Fruit fly (Drosophila melanogaster) whole organism, embryonic: Measurements from ENCODE around the gene htk.
A peak's percentile ranks its signal among the peaks of the same experiment; 100 is the strongest.

Experiments used
- Aef1 ChIP-seq: fragments of 200-800 bp; sonication (Bioruptor generic); IDR thresholded peaks from 3 replicates; pipeline ENCODE4 v1.3.6; 2022; ENCODE audit warnings: missing biosample characterization, missing genetic modification characterization
- Asciz ChIP-seq: fragments of 200-800 bp; sonication (Bioruptor generic); optimal IDR thresholded peaks from 2 replicates; lab custom pipeline; 2017; ENCODE audit warnings: missing biosample characterization, mild to moderate bottlenecking, missing genetic modification characterization, missing genetic modification reagents
- CG10209 ChIP-seq: fragments of 200-800 bp; sonication (Bioruptor generic); optimal IDR thresholded peaks from 3 replicates; lab custom pipeline; 2017; ENCODE audit warnings: missing biosample characterization, mild to moderate bottlenecking, missing genetic modification characterization, missing genetic modification reagents
- CG10431 ChIP-seq: fragments of 200-800 bp; sonication (Bioruptor generic); optimal IDR thresholded peaks from 3 replicates; lab custom pipeline; 2018; ENCODE audit warnings: missing biosample characterization, mild to moderate bottlenecking, missing genetic modification characterization
- CG12219 ChIP-seq: fragments of 200-800 bp; sonication (Bioruptor generic); optimal IDR thresholded peaks from 3 replicates; lab custom pipeline; 2018; ENCODE audit warnings: missing biosample characterization, mild to moderate bottlenecking, missing genetic modification characterization
- CG12659 ChIP-seq: fragments of 200-800 bp; sonication (Bioruptor generic); optimal IDR thresholded peaks from 3 replicates; lab custom pipeline; 2017; ENCODE audit warnings: mild to moderate bottlenecking, missing biosample characterization, missing genetic modification reagents, missing genetic modification characterization
- CG14860 ChIP-seq: fragments of 200-800 bp; sonication (Bioruptor generic); IDR thresholded peaks from 3 replicates; pipeline ENCODE4 v1.3.6; 2022; ENCODE audit warnings: missing biosample characterization, missing genetic modification characterization; ENCODE audit not compliant: partially characterized antibody
- CG15073 ChIP-seq: fragments of 200-800 bp; sonication (Bioruptor generic); optimal IDR thresholded peaks from 2 replicates; lab custom pipeline; 2016; ENCODE audit warnings: missing biosample characterization, missing genetic modification characterization
- CG15601 ChIP-seq: fragments of 200-800 bp; sonication (Bioruptor generic); optimal IDR thresholded peaks from 3 replicates; lab custom pipeline; 2019; ENCODE audit warnings: missing biosample characterization, mild to moderate bottlenecking, missing genetic modification characterization, moderate library complexity
- CG16863 ChIP-seq: fragments of 200-800 bp; sonication (Bioruptor generic); optimal IDR thresholded peaks from 3 replicates; lab custom pipeline; 2016; ENCODE audit warnings: missing biosample characterization, missing genetic modification characterization
- CG18476 ChIP-seq: fragments of 200-800 bp; sonication (Bioruptor generic); optimal IDR thresholded peaks from 2 replicates; lab custom pipeline; 2016; ENCODE audit warnings: missing biosample characterization, mild to moderate bottlenecking, missing genetic modification characterization
- CG31365 ChIP-seq: fragments of 200-800 bp; sonication (Bioruptor generic); optimal IDR thresholded peaks from 2 replicates; lab custom pipeline; 2018; ENCODE audit warnings: missing biosample characterization, mild to moderate bottlenecking, missing genetic modification characterization
- CG33213 ChIP-seq: fragments of 200-800 bp; sonication (Bioruptor generic); optimal IDR thresholded peaks from 3 replicates; lab custom pipeline; 2016; ENCODE audit warnings: missing biosample characterization, missing genetic modification characterization
- CG34224 ChIP-seq: fragments of 200-800 bp; sonication (Bioruptor generic); IDR thresholded peaks from 3 replicates; pipeline ENCODE4 v1.3.6; 2022; ENCODE audit warnings: missing biosample characterization, missing genetic modification characterization; ENCODE audit not compliant: partially characterized antibody
- CG34376 ChIP-seq: fragments of 200-800 bp; sonication (Bioruptor generic); optimal IDR thresholded peaks from 2 replicates; lab custom pipeline; 2018; ENCODE audit warnings: missing biosample characterization, mild to moderate bottlenecking, missing genetic modification characterization
- CG5245 ChIP-seq: fragments of 200-800 bp; sonication (Bioruptor generic); optimal IDR thresholded peaks from 3 replicates; lab custom pipeline; 2016; ENCODE audit warnings: missing biosample characterization, missing genetic modification characterization
- CG6654 ChIP-seq: fragments of 200-800 bp; sonication (Bioruptor generic); optimal IDR thresholded peaks from 2 replicates; lab custom pipeline; 2017; ENCODE audit warnings: missing biosample characterization, mild to moderate bottlenecking, missing genetic modification characterization
- CG6683 ChIP-seq: fragments of 200-800 bp; sonication (Bioruptor generic); optimal IDR thresholded peaks from 2 replicates; lab custom pipeline; 2017; ENCODE audit warnings: missing biosample characterization, mild to moderate bottlenecking, missing genetic modification characterization, missing genetic modification reagents
- CG7839 ChIP-seq: fragments of 200-800 bp; sonication (Bioruptor generic); optimal IDR thresholded peaks from 3 replicates; lab custom pipeline; 2018; ENCODE audit warnings: missing biosample characterization, mild to moderate bottlenecking, missing genetic modification characterization, moderate library complexity
- CG7963 ChIP-seq: fragments of 200-800 bp; sonication (Bioruptor generic); IDR thresholded peaks from 3 replicates; pipeline ENCODE4 v1.3.6; 2022; ENCODE audit warnings: missing biosample characterization, missing genetic modification characterization; ENCODE audit not compliant: partially characterized antibody
- CkIIα-i1 ChIP-seq: fragments of 200-800 bp; sonication (Bioruptor generic); IDR thresholded peaks from 2 replicates; pipeline ENCODE4 v1.3.6; 2022; ENCODE audit warnings: missing biosample characterization, missing genetic modification characterization
- Ets97D ChIP-seq: fragments of 200-800 bp; sonication (Bioruptor generic); optimal IDR thresholded peaks from 3 replicates; lab custom pipeline; 2016; ENCODE audit warnings: missing biosample characterization, missing genetic modification characterization
- Hey ChIP-seq: fragments of 200-800 bp; sonication (Bioruptor generic); optimal IDR thresholded peaks from 3 replicates; lab custom pipeline; 2018; ENCODE audit warnings: missing biosample characterization, mild to moderate bottlenecking, missing genetic modification characterization
- Lhr ChIP-seq: fragments of 200-800 bp; sonication (Bioruptor generic); optimal IDR thresholded peaks from 3 replicates; lab custom pipeline; 2017; ENCODE audit warnings: mild to moderate bottlenecking, missing biosample characterization, missing genetic modification reagents, missing genetic modification characterization
- Lim3 ChIP-seq: fragments of 200-800 bp; sonication (Bioruptor generic); IDR thresholded peaks from 2 replicates; pipeline ENCODE4 v1.3.6; 2022; ENCODE audit warnings: missing biosample characterization, missing genetic modification characterization
- Meics ChIP-seq: fragments of 200-800 bp; sonication (Bioruptor generic); optimal IDR thresholded peaks from 2 replicates; lab custom pipeline; 2017; ENCODE audit warnings: missing biosample characterization, mild to moderate bottlenecking, missing genetic modification characterization
- Myb ChIP-seq: fragments of 200-800 bp; sonication (Bioruptor generic); optimal IDR thresholded peaks from 2 replicates; lab custom pipeline; 2016; ENCODE audit warnings: missing biosample characterization, missing genetic modification characterization
- Oli ChIP-seq: fragments of 200-800 bp; sonication (Bioruptor generic); optimal IDR thresholded peaks from 2 replicates; lab custom pipeline; 2018; ENCODE audit warnings: missing biosample characterization, mild to moderate bottlenecking, missing genetic modification characterization, moderate library complexity
- Side ChIP-seq: fragments of 200-800 bp; sonication (Bioruptor generic); optimal IDR thresholded peaks from 2 replicates; lab custom pipeline; 2016; ENCODE audit warnings: missing biosample characterization, missing genetic modification characterization
- Sry-δ ChIP-seq: fragments of 200-800 bp; sonication (Bioruptor generic); optimal IDR thresholded peaks from 2 replicates; lab custom pipeline; 2016; ENCODE audit warnings: missing biosample characterization, missing genetic modification characterization
- TFAM ChIP-seq: fragments of 200-800 bp; sonication (Bioruptor generic); optimal IDR thresholded peaks from 2 replicates; lab custom pipeline; 2017; ENCODE audit warnings: missing biosample characterization, missing genetic modification characterization, inconsistent platforms
- Vsx1 ChIP-seq: fragments of 200-800 bp; sonication (Bioruptor generic); optimal IDR thresholded peaks from 2 replicates; lab custom pipeline; 2017; ENCODE audit warnings: missing biosample characterization, mild to moderate bottlenecking, missing genetic modification characterization, missing genetic modification reagents
- YL-1 ChIP-seq: fragments of 200-800 bp; sonication (Bioruptor generic); optimal IDR thresholded peaks from 3 replicates; lab custom pipeline; 2017; ENCODE audit warnings: missing biosample characterization, mild to moderate bottlenecking, missing genetic modification characterization
- ara ChIP-seq: fragments of 200-800 bp; sonication (Bioruptor generic); IDR thresholded peaks from 2 replicates; pipeline ENCODE4 v1.3.6; 2022; ENCODE audit warnings: missing biosample characterization, missing genetic modification characterization
- corto ChIP-seq: fragments of 200-800 bp; sonication (Bioruptor generic); optimal IDR thresholded peaks from 2 replicates; lab custom pipeline; 2016; ENCODE audit warnings: missing biosample characterization, mild to moderate bottlenecking, missing genetic modification characterization, moderate library complexity
- ems ChIP-seq: fragments of 200-800 bp; sonication (Bioruptor generic); optimal IDR thresholded peaks from 3 replicates; lab custom pipeline; 2016; ENCODE audit warnings: missing biosample characterization, missing genetic modification characterization
- ewg ChIP-seq: fragments of 200-800 bp; sonication (Bioruptor generic); optimal IDR thresholded peaks from 3 replicates; lab custom pipeline; 2017; ENCODE audit warnings: mild to moderate bottlenecking, missing biosample characterization, missing genetic modification reagents, missing genetic modification characterization
- h ChIP-seq: fragments of >200 bp; optimal IDR thresholded peaks from 2 replicates; lab custom pipeline; 2017
- nau ChIP-seq: fragments of 200-800 bp; sonication (Bioruptor generic); optimal IDR thresholded peaks from 3 replicates; lab custom pipeline; 2017; ENCODE audit warnings: missing biosample characterization, mild to moderate bottlenecking, missing genetic modification characterization, missing genetic modification reagents
- odd ChIP-seq: fragments of 200-800 bp; sonication (Bioruptor generic); optimal IDR thresholded peaks from 2 replicates; lab custom pipeline; 2017; ENCODE audit warnings: missing biosample characterization, mild to moderate bottlenecking, missing genetic modification characterization
- pho ChIP-seq: fragments of 200-800 bp; sonication (Bioruptor generic); optimal IDR thresholded peaks from 2 replicates; lab custom pipeline; 2016; ENCODE audit warnings: missing biosample characterization, missing genetic modification characterization
- prd ChIP-seq, 3 experiments: fragments of >200 bp in 2 of 3; fragments of 200-800 bp in 1 of 3; sonication (Bioruptor generic) in 1 of 3; optimal IDR thresholded peaks in 2 of 3; IDR thresholded peaks in 1 of 3; 2 replicates in 2 of 3; 3 replicates in 1 of 3; pipeline versions ENCODE4 v1.3.6 to Lab custom; 2017 to 2022; ENCODE audit warnings: missing biosample characterization in 1 of 3, missing genetic modification characterization in 1 of 3
- pros ChIP-seq: fragments of 200-800 bp; sonication (Bioruptor generic); optimal IDR thresholded peaks from 3 replicates; lab custom pipeline; 2019; ENCODE audit warnings: missing biosample characterization, mild to moderate bottlenecking, missing genetic modification characterization, moderate library complexity
- ranshi ChIP-seq: fragments of 200-800 bp; sonication (Bioruptor generic); IDR thresholded peaks from 2 replicates; pipeline ENCODE4 v1.3.6; 2022; ENCODE audit warnings: missing biosample characterization, missing genetic modification characterization
- sd ChIP-seq: fragments of 200-800 bp; sonication (Bioruptor generic); optimal IDR thresholded peaks from 3 replicates; lab custom pipeline; 2018; ENCODE audit warnings: missing biosample characterization, mild to moderate bottlenecking, missing genetic modification characterization, moderate library complexity
- shn ChIP-seq: fragments of 200-800 bp; sonication (Bioruptor generic); optimal IDR thresholded peaks from 3 replicates; lab custom pipeline; 2016; ENCODE audit warnings: missing biosample characterization, missing genetic modification characterization
- slou ChIP-seq: fragments of 200-800 bp; sonication (Bioruptor generic); optimal IDR thresholded peaks from 3 replicates; lab custom pipeline; 2016; ENCODE audit warnings: missing biosample characterization, missing genetic modification characterization
- wor ChIP-seq: fragments of 200-800 bp; sonication (Bioruptor generic); IDR thresholded peaks from 2 replicates; pipeline ENCODE4 v1.3.6; 2022; ENCODE audit warnings: missing biosample characterization, missing genetic modification characterization

htk gene

DNA sequence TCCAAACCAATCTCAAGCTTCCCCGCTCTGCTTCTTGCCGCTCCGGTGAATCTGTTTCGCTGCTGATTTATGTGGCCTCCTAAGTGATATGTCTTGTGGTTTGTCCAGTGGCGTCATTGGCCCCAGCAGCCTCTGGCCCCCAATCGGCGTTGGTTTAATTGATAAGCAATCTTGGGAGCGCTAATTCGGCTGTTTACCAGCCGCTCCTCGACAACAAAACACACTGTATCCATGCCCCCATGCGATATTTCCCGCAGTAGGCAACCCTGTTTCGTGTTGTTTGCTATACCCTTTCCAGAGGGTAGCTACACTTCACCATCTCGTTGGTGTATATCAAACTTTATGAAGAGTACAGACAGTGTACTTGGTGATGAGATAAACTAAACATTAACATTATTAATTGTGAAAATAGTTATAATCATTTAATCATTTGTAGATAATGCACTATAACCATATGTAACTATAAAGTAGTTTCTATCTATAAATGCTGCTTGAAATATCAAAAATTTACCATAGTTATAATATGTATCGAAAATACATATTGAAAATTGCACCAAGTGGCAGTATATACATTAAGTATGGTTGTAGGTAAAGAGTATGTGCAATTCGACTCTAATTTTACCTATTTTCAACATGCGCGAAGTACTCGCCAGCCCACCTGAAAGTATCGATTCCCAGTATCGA lies 5.0 kb downstream of the htk start, which contains the start of gene shop (continued):
- TF ChIP-seq CG5245 (GFP tag; lab: Kevin White, UChicago) (peak; percentile 77), Sry-δ (GFP tag; lab: Kevin White, UChicago) (peak; percentile 37), Vsx1 (GFP tag; lab: Kevin White, UChicago) (peak; percentile 69), CG18476 (GFP tag; lab: Kevin White, UChicago) (peak; percentile 83), nau (GFP tag; lab: Kevin White, UChicago) (no peak), CG34224 (GFP tag; lab: Robert Waterston, UW) (peak; percentile 32; the same call in 2 of the 3 replicates), CG10431 (GFP tag; lab: Kevin White, UChicago) (peak; percentile 36), CG12659 (GFP tag; lab: Kevin White, UChicago) (peak; percentile 89), CkIIα-i1 (GFP tag; lab: Robert Waterston, UW) (no peak), wor (GFP tag; lab: Robert Waterston, UW) (peak; percentile 66), prd (optimal IDR thresholded peaks at IDR 0.05; lab: Kevin White, UChicago) (no peak), prd (GFP tag; IDR thresholded peaks at IDR 0.05; lab: Robert Waterston, UW) (peak; percentile 76; the same call in 2 of the 3 replicates), CG7839 (tag; lab: Kevin White, UChicago) (peak; percentile 91), CG33213 (GFP tag; lab: Kevin White, UChicago) (peak; percentile 59), CG12219 (GFP tag; lab: Kevin White, UChicago) (peak; percentile 79), slou (GFP tag; lab: Kevin White, UChicago) (peak; percentile 51), ems (peak; percentile 68), Side (GFP tag; lab: Kevin White, UChicago) (peak; percentile 45), CG6683 (GFP tag; lab: Kevin White, UChicago) (peak; percentile 60), Lim3 (no peak), CG16863 (peak; percentile 94), TFAM (GFP tag; lab: Kevin White, UChicago) (peak; percentile 29), CG14860 (GFP tag; lab: Robert Waterston, UW) (no peak), corto (no peak), shn (peak; percentile 56), CG15601 (tag; lab: Kevin White, UChicago) (peak; percentile 76), YL-1 (GFP tag; lab: Kevin White, UChicago) (peak; percentile 24), Oli (tag; lab: Kevin White, UChicago) (peak; percentile 91), CG7963 (GFP tag; lab: Robert Waterston, UW) (no peak; the same call in 2 of the 3 replicates), odd (GFP tag; lab: Kevin White, UChicago) (peak; percentile 71), Asciz (GFP tag; lab: Kevin White, UChicago) (peak; percentile 81), Meics (GFP tag; lab: Kevin White, UChicago) (peak; percentile 90), h (lab: Kevin White, UChicago) (no peak), CG6654 (GFP tag; lab: Kevin White, UChicago) (peak; percentile 66), Aef1 (GFP tag; lab: Robert Waterston, UW) (peak; percentile 71), ara (GFP tag; lab: Robert Waterston, UW) (peak; percentile 57), pho (peak; percentile 84), Lhr (GFP tag; lab: Kevin White, UChicago) (peak; percentile 58), Ets97D (GFP tag; lab: Kevin White, UChicago) (peak; percentile 39), Hey (tag; lab: Kevin White, UChicago) (peak; percentile 2), CG15073 (GFP tag; lab: Kevin White, UChicago) (no peak), ranshi (GFP tag; lab: Robert Waterston, UW) (peak; percentile 54; the same call in 1 of the 2 replicates), CG10209 (peak; percentile 83), sd (tag; lab: Kevin White, UChicago) (peak; percentile 58), Myb (GFP tag; lab: Kevin White, UChicago) (peak; percentile 28), CG31365 (no peak), CG34376 (GFP tag; lab: Kevin White, UChicago) (peak; percentile 61), ewg (peak; percentile 75), pros (GFP tag; lab: Kevin White, UChicago) (no peak)
